Worm (Caenorhabditis elegans): ENCODE results near the gene F35C8.8.

F35C8.8 gene

DNA sequence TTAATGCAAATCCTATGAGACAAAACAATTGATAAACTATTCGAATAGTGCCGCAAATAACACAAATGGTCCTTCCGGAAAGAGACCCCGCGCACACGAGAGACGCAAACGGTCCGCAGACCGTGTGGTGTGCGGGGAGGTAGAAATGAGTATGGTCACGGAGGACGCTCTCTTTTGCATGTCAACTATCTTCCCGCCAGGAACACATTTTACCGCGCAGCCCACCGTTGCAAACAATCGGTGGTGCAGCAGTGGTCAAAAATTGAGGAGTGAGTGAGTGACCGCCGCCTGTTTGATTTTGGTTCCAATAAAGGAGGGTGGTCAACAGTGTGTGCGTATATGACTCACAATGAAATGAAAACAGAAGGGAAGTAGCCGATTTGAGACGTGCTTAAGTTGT, 11.8 kb downstream of the F35C8.8 start:
- TF ChIP-seq unc-62 (GFP tag; optimal IDR thresholded peaks at IDR 0.05) = no peak

DNA sequence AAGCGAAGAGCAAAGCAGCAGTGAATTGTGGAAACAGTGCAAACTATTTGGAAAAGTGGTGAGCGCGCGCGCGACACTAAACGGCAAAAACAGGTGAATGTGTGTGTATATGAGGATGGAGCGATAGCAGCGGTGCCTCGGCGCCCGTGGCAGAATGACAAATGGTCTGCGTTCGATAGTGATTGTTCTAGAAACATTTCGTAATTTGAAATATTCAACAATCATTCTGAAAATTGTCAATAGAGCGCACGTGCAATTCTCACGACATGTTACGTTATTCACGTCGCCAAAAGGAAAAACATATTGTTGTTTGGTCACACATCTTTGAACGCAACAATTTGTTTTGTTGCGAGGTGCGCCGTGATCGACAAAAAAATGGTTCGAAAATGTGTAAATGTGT, 17.2 kb downstream of the F35C8.8 start:
- TF ChIP-seq unc-62 (GFP tag; optimal IDR thresholded peaks at IDR 0.05) = no peak

- no peak for TF ChIP-seq unc-62 (GFP tag; optimal IDR thresholded peaks at IDR 0.05)
These were observed 18.2 kb downstream of the F35C8.8 start, which contains the start of gene pfn-2 for ce11 chrX:5354022-5354876. TSS of gene pfn-2 (minus strand) at chrX:5354072.

DNA sequence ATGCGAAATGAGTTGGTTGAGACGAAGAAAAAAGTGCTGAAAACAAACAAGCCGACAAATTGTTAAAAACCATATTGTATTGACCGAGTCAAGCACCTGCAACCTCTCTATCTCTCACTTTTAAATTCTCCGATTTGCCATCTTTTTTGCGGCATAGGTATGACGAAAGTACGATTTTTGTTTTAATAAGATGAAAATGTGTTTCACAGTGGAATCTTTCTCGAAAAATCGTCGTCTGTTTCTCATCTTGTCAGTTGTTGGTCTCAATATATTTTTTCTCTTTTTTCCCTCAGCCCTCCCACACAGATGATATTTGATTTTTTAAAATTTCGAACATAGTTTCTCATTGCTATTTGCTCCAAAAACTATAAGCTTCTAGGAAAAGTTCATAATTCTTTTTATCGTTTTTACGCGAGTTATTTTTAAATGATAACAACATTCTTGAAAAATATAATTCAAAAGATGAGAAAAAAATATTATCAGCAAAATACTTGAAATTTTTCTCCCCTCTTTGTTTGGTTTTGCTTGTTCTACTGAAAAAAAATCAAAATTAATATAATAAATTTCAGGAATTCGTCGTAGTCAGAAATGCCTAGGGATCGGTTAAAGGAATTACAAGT, 23.8 kb downstream of the F35C8.8 start, which contains the start of gene syx-3:
Gene syx-3, plus strand, starts transcription at position 570 of the 620 bp plus-strand sequence.
- no peak for TF ChIP-seq unc-62 (GFP tag; optimal IDR thresholded peaks at IDR 0.05)

DNA sequence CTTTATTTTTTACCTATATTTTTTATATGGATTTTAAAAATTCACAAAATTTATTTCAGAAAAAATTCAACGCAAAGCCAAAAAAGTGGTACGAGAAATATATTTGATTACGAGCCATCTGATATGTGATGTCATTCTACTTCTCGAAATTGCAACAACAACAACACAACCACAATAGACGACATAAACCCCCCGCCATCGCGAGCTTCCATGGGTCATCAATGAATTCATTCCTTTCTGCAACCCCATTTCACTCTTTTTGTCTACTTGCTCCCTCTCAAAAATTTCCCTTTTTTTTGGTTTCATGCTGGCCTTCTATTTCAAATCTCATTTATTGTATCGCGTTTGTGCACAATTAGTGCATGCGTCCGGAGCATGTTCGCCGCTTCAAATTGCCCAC, 24.6 kb downstream of the F35C8.8 start:
- TF ChIP-seq unc-62 (GFP tag; optimal IDR thresholded peaks at IDR 0.05) = no peak

DNA sequence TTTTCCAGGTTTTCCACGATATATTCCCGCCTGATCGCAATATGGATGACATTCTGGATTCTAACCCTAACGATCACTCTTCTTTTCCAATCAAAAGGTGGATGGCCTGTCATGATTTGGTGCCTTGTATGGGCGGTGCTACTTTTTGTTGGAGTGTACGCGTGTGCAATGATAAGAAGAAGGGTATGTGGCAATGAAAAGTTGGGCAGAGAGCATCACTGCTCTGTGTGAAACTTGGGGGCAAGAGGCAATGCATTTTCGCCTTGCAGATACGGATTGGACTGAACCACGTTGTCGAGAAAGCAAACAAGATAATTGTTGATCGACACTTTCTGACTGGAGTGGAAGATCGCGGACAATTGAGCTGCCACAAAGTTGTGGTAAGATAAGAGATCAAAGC, 26.1 kb downstream of the F35C8.8 start:
- no peak for TF ChIP-seq unc-62 (GFP tag; optimal IDR thresholded peaks at IDR 0.05)

DNA sequence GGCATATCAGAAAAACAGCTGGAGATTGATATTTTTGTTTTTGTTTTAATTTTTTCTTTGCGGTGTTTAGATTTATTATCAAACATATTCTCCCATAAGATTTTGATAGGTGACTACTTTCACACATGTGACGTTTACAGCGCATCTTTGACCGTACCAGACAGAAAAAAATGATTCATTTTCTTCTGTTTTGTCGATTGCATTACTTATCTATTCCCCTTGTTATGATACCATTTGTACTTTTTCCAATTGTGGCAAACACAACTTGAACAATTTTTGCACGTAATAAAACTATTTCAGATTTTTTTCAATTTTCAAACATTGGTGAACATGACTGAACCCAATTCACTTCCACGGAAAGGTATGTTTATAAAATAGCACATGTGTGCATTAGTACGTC, 28.2 kb downstream of the F35C8.8 start, which contains the start of gene C26B9.1:
Gene C26B9.1, plus strand, starts transcription at position 301 of the 400 bp plus-strand sequence.
- no peak for TF ChIP-seq unc-62 (GFP tag; optimal IDR thresholded peaks at IDR 0.05)

- TF ChIP-seq unc-62 (GFP tag; optimal IDR thresholded peaks at IDR 0.05) = no peak
These were observed 30.4 kb downstream of the F35C8.8 start, which contains the start of gene C26B9.7 for ce11 chrX:5342007-5342406. TSS of gene C26B9.7 (plus strand) at chrX:5342307.

DNA sequence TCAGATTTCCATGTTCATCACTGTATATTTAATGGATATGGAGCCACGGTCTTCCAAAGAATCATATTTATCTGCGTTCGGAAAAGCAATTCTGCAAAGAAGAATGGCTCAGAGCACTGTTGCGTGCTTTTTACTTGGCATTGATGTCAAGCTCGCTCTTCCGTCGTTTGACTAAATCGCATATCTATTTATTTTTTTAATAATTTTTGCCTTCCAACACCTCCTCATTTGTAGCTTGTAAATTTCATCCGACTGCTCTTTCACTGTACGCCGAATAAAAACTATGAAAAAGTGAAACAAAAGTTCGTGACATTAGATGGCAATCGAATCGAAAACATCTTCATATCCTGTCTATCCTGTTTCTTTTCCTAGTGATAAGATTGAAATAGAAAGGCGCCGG, 32.5 kb downstream of the F35C8.8 start, which contains the start of gene C26B9.2:
Gene C26B9.2, plus strand, starts transcription at position 301 of the 400 bp plus-strand sequence.
- no peak for TF ChIP-seq unc-62 (GFP tag; optimal IDR thresholded peaks at IDR 0.05)

DNA sequence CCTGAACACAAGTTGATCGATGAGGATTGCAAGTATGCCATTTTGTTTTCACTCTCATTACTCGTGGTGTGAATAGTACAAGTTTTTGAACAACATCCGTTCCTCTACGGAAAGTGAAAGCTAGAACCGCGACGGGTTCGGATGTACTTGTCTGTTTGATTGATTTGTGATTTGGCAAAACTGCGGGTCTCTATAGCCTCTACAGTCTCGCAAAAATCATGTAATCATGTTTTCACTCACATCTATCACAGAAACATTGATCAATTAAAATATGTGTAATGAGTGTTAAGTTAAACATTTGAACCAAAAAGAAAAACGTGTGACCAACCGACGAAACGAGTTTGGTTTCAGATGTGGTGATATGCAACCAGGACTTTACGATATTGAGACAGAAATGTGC, 33.1 kb downstream of the F35C8.8 start:
- TF ChIP-seq unc-62 (GFP tag; optimal IDR thresholded peaks at IDR 0.05) = no peak

- TF ChIP-seq unc-62 (GFP tag; optimal IDR thresholded peaks at IDR 0.05) = no peak
These were observed 34.5 kb downstream of the F35C8.8 start, which contains the start of gene C26B9.3 for ce11 chrX:5337959-5338358. TSS of gene C26B9.3 (plus strand) at chrX:5338301.

DNA sequence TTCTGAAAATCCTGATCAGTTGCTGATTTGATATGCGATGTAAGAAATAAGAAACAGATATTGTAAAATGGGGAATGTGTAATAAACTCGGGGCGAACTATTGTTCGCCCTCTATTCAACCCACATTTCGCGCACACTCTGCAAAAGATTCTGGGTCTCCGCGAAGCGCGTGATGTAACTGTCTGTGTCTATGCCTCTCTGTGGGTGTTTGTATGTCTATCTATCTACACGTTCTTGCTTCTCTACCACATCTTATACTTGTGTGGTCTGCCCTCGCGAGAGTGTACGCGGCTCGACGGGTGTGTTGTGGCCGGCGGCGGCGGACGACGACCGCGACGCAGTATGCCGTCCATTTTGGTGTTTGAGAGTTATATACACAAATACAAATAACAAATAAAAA, 35.9 kb downstream of the F35C8.8 start:
- TF ChIP-seq unc-62 (GFP tag; optimal IDR thresholded peaks at IDR 0.05) = no peak

DNA sequence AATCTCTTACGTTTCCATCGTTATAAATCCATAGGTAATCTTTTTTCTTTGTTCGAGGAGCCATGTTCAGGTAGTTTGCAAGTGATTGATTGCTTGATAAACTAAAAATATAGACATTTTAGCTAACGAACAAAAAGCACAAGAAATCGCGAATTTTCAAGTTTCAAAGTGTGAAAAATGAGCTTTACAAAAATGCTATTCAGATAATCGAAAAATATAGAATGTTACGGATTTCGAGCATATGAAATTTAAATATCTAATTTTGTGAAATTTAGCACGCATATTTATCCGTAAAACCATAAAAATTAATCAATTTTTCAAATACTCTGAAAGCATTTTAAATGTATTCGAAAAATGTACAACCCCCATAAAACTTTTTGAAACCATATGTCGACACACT, 37.1 kb downstream of the F35C8.8 start, which contains the start of gene C26B9.6:
Gene C26B9.6, minus strand, starts transcription at position 101 of the 400 bp plus-strand sequence.
- no peak for TF ChIP-seq unc-62 (GFP tag; optimal IDR thresholded peaks at IDR 0.05)

ce11 chrX:5330765-5331164, 41.7 kb downstream of the F35C8.8 start:
- no peak for TF ChIP-seq unc-62 (GFP tag; optimal IDR thresholded peaks at IDR 0.05)

DNA sequence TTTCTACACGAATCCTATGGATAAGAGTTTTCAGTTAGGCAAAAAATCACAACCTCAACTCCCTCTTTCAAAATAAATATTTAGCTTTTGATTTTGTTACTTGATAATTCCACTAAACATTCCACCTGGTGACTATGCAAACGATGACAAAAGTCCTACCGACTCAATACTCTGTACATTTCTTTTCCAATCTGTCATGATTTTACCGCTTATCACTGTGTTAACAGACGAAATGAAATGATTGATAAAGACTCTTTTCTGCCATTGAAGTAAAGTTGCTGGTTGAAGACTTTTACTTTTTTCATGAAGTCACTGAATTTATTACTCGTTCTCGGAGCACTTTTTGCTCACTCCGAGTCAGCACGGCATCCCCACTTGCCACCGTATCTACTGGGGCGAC, 43.2 kb downstream of the F35C8.8 start, which contains the start of gene C26B9.5:
Gene C26B9.5, plus strand, starts transcription at position 244 of the 400 bp plus-strand sequence.
- no peak for TF ChIP-seq unc-62 (GFP tag; optimal IDR thresholded peaks at IDR 0.05)

DNA sequence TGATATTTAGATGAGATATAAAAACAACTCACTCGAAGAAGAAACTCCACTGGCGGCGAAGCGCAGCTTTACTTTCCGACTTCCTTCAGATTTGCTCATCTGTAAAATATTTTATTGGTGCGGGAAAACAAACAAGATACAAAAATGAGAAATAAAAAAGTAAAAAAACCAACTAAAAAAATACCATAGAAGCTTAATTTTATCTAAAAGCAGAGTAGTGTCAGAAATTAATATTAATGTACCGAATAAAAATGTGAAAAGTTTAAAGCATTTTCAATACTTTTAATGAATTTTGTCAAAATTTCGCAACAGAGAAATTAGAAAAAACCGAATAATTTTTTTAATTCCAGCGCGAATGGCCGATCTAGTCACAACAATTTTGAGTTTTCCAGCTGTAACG, 49.2 kb downstream of the F35C8.8 start, which contains the start of gene sto-2:
Gene sto-2, minus strand, starts transcription at position 101 of the 400 bp plus-strand sequence.
- no peak for TF ChIP-seq unc-62 (GFP tag; optimal IDR thresholded peaks at IDR 0.05)
